Worm (Caenorhabditis elegans): ENCODE results near the gene srh-277.

DNA sequence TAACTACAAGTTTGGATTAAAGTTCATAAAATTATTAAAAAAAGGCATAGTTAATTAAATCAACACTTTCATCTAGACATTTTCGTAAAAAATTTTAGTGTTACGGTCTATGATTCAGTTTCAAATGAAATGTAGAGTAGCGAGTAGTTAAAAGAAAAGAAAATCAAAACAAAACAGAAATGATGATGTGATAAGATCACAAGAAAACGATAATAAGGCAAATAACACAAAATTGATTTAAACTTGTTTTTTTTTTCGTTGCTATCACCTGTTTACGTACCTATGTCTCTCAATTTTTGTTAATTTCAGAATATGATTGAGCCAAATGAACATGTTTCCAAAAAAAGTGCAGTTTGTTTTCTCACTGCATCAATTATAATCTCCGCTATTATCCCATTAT, 46.9 kb downstream of the srh-277 start, which contains the start of the genes F21H7.2 and F21H7.12:
- TF ChIP-seq daf-12 (tag; optimal IDR thresholded peaks at IDR 0.05) (no peak), skn-1 (tag; optimal IDR thresholded peaks at IDR 0.05) (no peak), fos-1 (tag; optimal IDR thresholded peaks at IDR 0.05) (no peak), ztf-11 (tag; optimal IDR thresholded peaks at IDR 0.05) (no peak), unc-62 (GFP tag; optimal IDR thresholded peaks at IDR 0.05) (no peak), elt-1 (tag; optimal IDR thresholded peaks at IDR 0.05) (no peak), zag-1 (tag; optimal IDR thresholded peaks at IDR 0.05) (no peak), elt-2 (tag; optimal IDR thresholded peaks at IDR 0.05) (no peak), mdl-1 (tag; optimal IDR thresholded peaks at IDR 0.05) (no peak), ama-1 (optimal IDR thresholded peaks at IDR 0.05) (no peak), nhr-67 (tag; optimal IDR thresholded peaks at IDR 0.05) (no peak)
